Worm (Caenorhabditis elegans) whole organism, L2 larva: ENCODE results near the gene Y38H8A.4.
A peak's percentile ranks its signal among the peaks of the same experiment; 100 is the strongest.

Source experiments
- C34F6.9 ChIP-seq: fragments of 150-350 bp; optimal IDR thresholded peaks from 2 replicates; lab custom pipeline; 2014; ENCODE audit warnings: missing biosample characterization, missing genetic modification characterization
- F13H6.1 ChIP-seq: sonication (generic microtip); optimal IDR thresholded peaks from 2 replicates; lab custom pipeline; 2016; ENCODE audit warnings: missing genetic modification characterization, missing compliant biosample characterization
- R02D3.7 ChIP-seq: fragments of 150-350 bp; optimal IDR thresholded peaks from 2 replicates; lab custom pipeline; 2014; ENCODE audit warnings: missing biosample characterization, missing genetic modification characterization
- ZK546.5 ChIP-seq: sonication (generic microtip); optimal IDR thresholded peaks from 2 replicates; lab custom pipeline; 2017; ENCODE audit warnings: missing biosample characterization, missing genetic modification characterization
- alr-1 ChIP-seq: fragments of 150-350 bp; optimal IDR thresholded peaks from 2 replicates; lab custom pipeline; 2014; ENCODE audit warnings: missing biosample characterization, missing genetic modification characterization
- aly-2 ChIP-seq: fragments of 150-350 bp; optimal IDR thresholded peaks from 2 replicates; lab custom pipeline; 2014; ENCODE audit warnings: missing biosample characterization, missing genetic modification characterization
- ama-1 ChIP-seq: fragments of 150-350 bp; optimal IDR thresholded peaks from 2 replicates; lab custom pipeline; 2018; ENCODE audit warnings: inconsistent platforms
- blmp-1 ChIP-seq: sonication (generic microtip); optimal IDR thresholded peaks from 2 replicates; lab custom pipeline; 2017; ENCODE audit warnings: missing genetic modification characterization, mild to moderate bottlenecking, missing compliant biosample characterization, antibody characterized with exemption, moderate library complexity; ENCODE audit not compliant: insufficient read depth
- ceh-82 ChIP-seq: fragments of 150-350 bp; optimal IDR thresholded peaks from 2 replicates; lab custom pipeline; 2014; ENCODE audit warnings: missing biosample characterization, missing genetic modification characterization
- crh-2 ChIP-seq: sonication (generic microtip); optimal IDR thresholded peaks from 2 replicates; lab custom pipeline; 2017; ENCODE audit warnings: missing biosample characterization, missing genetic modification characterization
- dmd-4 ChIP-seq: sonication (generic microtip); optimal IDR thresholded peaks from 2 replicates; lab custom pipeline; 2017; ENCODE audit warnings: missing biosample characterization, missing genetic modification characterization
- egl-27 ChIP-seq: sonication (generic microtip); optimal IDR thresholded peaks from 3 replicates; lab custom pipeline; 2017; ENCODE audit warnings: missing biosample characterization, missing genetic modification reagents, missing genetic modification characterization
- elt-1 ChIP-seq: fragments of 150-350 bp; optimal IDR thresholded peaks from 2 replicates; lab custom pipeline; 2014; ENCODE audit warnings: missing biosample characterization, missing genetic modification characterization
- elt-3 ChIP-seq: sonication (generic microtip); optimal IDR thresholded peaks from 2 replicates; lab custom pipeline; 2017; ENCODE audit warnings: missing biosample characterization, missing genetic modification characterization
- gmeb-1 ChIP-seq: fragments of 150-350 bp; optimal IDR thresholded peaks from 2 replicates; lab custom pipeline; 2014; ENCODE audit warnings: missing biosample characterization, missing genetic modification characterization
- lin-13 ChIP-seq: fragments of 150-350 bp; optimal IDR thresholded peaks from 2 replicates; lab custom pipeline; 2014; ENCODE audit warnings: missing biosample characterization, missing genetic modification reagents, missing genetic modification characterization
- lin-39 ChIP-seq: fragments of 150-350 bp; optimal IDR thresholded peaks from 2 replicates; lab custom pipeline; 2014; ENCODE audit warnings: missing biosample characterization, missing genetic modification reagents, missing genetic modification characterization
- lsy-2 ChIP-seq, 2 experiments: fragments of 150-350 bp in 1 of 2; sonication (generic microtip) in 1 of 2; optimal IDR thresholded peaks; 2 replicates each; lab custom pipeline; 2014 to 2017; ENCODE audit warnings: missing biosample characterization in 2 of 2, missing genetic modification characterization in 2 of 2
- mab-5 ChIP-seq: fragments of 150-350 bp; optimal IDR thresholded peaks from 2 replicates; lab custom pipeline; 2014; ENCODE audit warnings: missing biosample characterization, missing genetic modification characterization
- nhr-10 ChIP-seq: sonication (generic microtip); optimal IDR thresholded peaks from 2 replicates; lab custom pipeline; 2017; ENCODE audit warnings: missing biosample characterization, missing genetic modification characterization
- nhr-11 ChIP-seq: fragments of 150-350 bp; optimal IDR thresholded peaks from 2 replicates; lab custom pipeline; 2014; ENCODE audit warnings: missing biosample characterization, missing genetic modification characterization
- nhr-12 ChIP-seq: fragments of 150-350 bp; optimal IDR thresholded peaks from 2 replicates; lab custom pipeline; 2014; ENCODE audit warnings: missing biosample characterization, missing genetic modification characterization
- nhr-129 ChIP-seq: fragments of 150-350 bp; optimal IDR thresholded peaks from 2 replicates; lab custom pipeline; 2014; ENCODE audit warnings: missing biosample characterization, missing genetic modification characterization
- nhr-21 ChIP-seq: fragments of 150-350 bp; optimal IDR thresholded peaks from 2 replicates; lab custom pipeline; 2014; ENCODE audit warnings: missing biosample characterization, missing genetic modification characterization
- nhr-23 ChIP-seq: fragments of 150-350 bp; optimal IDR thresholded peaks from 2 replicates; lab custom pipeline; 2014; ENCODE audit warnings: missing biosample characterization, missing genetic modification reagents, missing genetic modification characterization
- nhr-237 ChIP-seq: fragments of 150-350 bp; optimal IDR thresholded peaks from 2 replicates; lab custom pipeline; 2014; ENCODE audit warnings: missing biosample characterization, missing genetic modification characterization
- nhr-77 ChIP-seq: fragments of 150-350 bp; optimal IDR thresholded peaks from 2 replicates; lab custom pipeline; 2014; ENCODE audit warnings: missing biosample characterization, missing genetic modification characterization
- peb-1 ChIP-seq: fragments of 150-350 bp; optimal IDR thresholded peaks from 2 replicates; lab custom pipeline; 2014; ENCODE audit warnings: missing biosample characterization, missing genetic modification characterization
- sem-4 ChIP-seq: fragments of 150-350 bp; optimal IDR thresholded peaks from 2 replicates; lab custom pipeline; 2014; ENCODE audit warnings: missing biosample characterization, missing genetic modification reagents, missing genetic modification characterization
- skn-1 ChIP-seq: sonication (generic microtip); optimal IDR thresholded peaks from 2 replicates; lab custom pipeline; 2017; ENCODE audit warnings: missing biosample characterization, missing genetic modification characterization
- sma-3 ChIP-seq: sonication (generic microtip); optimal IDR thresholded peaks from 2 replicates; lab custom pipeline; 2016; ENCODE audit warnings: missing genetic modification reagents, missing genetic modification characterization, missing compliant biosample characterization
- sma-9 ChIP-seq, 2 experiments: fragments of 150-350 bp in 1 of 2; sonication (generic microtip) in 1 of 2; optimal IDR thresholded peaks; 2 replicates each; lab custom pipeline; 2014 to 2016; ENCODE audit warnings: missing genetic modification characterization in 2 of 2, mild to moderate bottlenecking in 1 of 2, missing biosample characterization in 1 of 2, missing compliant biosample characterization in 1 of 2, missing genetic modification reagents in 1 of 2, moderate library complexity in 1 of 2
- snpc-4 ChIP-seq: fragments of 150-350 bp; optimal IDR thresholded peaks from 2 replicates; lab custom pipeline; 2014; ENCODE audit warnings: missing biosample characterization, missing genetic modification characterization
- unc-39 ChIP-seq: fragments of 150-350 bp; optimal IDR thresholded peaks from 2 replicates; lab custom pipeline; 2014; ENCODE audit warnings: missing biosample characterization, missing genetic modification characterization
- unc-55 ChIP-seq: fragments of 150-350 bp; sonication (generic microtip); optimal IDR thresholded peaks from 3 replicates; lab custom pipeline; 2014; ENCODE audit warnings: missing biosample characterization, missing genetic modification reagents, missing genetic modification characterization
- unc-62 ChIP-seq: fragments of 150-350 bp; optimal IDR thresholded peaks from 2 replicates; lab custom pipeline; 2014; ENCODE audit warnings: missing biosample characterization, missing genetic modification reagents, missing genetic modification characterization
- ztf-1 ChIP-seq: fragments of 200-800 bp; sonication (Bioruptor generic); conservative IDR thresholded peaks from 2 replicates; pipeline ENCODE4 v1.3.6; 2022; ENCODE audit warnings: missing genetic modification characterization, missing compliant biosample characterization
- ztf-11 ChIP-seq: sonication (generic microtip); optimal IDR thresholded peaks from 2 replicates; lab custom pipeline; 2017; ENCODE audit warnings: missing biosample characterization, missing genetic modification characterization
- ztf-4 ChIP-seq: fragments of 150-350 bp; optimal IDR thresholded peaks from 2 replicates; lab custom pipeline; 2014; ENCODE audit warnings: missing biosample characterization, missing genetic modification characterization

Gene Y38H8A.4

ce11 chrIV:13487019-13487418 lies 14.8 kb upstream of the Y38H8A.4 start:
- TF ChIP-seq unc-55 (GFP tag; lab: Kevin White, UChicago), result peak; percentile 34
- no peak for TF ChIP-seq sem-4 (tag; lab: Kevin White, UChicago)

ce11 chrIV:13483596-13483995 lies 11.4 kb upstream of the Y38H8A.4 start:
- TF ChIP-seq nhr-237 (tag; lab: Kevin White, UChicago) (no peak), F13H6.1 (tag; lab: Kevin White, UChicago) (no peak), blmp-1 (tag; lab: Kevin White, UChicago) (no peak), peb-1 (tag; lab: Kevin White, UChicago) (no peak), nhr-11 (tag; lab: Kevin White, UChicago) (no peak), lin-39 (tag; lab: Kevin White, UChicago) (no peak), skn-1 (tag; lab: Kevin White, UChicago) (no peak), nhr-10 (tag; lab: Kevin White, UChicago) (no peak), mab-5 (tag; lab: Kevin White, UChicago) (no peak), snpc-4 (tag; lab: Kevin White, UChicago) (no peak), ztf-11 (tag; lab: Kevin White, UChicago) (no peak), alr-1 (tag; lab: Kevin White, UChicago) (no peak), R02D3.7 (no peak), lin-13 (GFP tag; lab: Kevin White, UChicago) (no peak), C34F6.9 (no peak)

- TF ChIP-seq nhr-129 (tag; lab: Kevin White, UChicago), result no peak
- no peak for TF ChIP-seq nhr-237 (tag; lab: Kevin White, UChicago)
- TF ChIP-seq crh-2, result no peak
- TF ChIP-seq lin-39 (tag; lab: Kevin White, UChicago), result no peak
- no peak for TF ChIP-seq ztf-1
- no peak for TF ChIP-seq unc-55 (GFP tag; lab: Kevin White, UChicago)
- TF ChIP-seq mab-5 (tag; lab: Kevin White, UChicago), result no peak
- no peak for TF ChIP-seq aly-2 (tag; lab: Kevin White, UChicago)
- no peak for TF ChIP-seq nhr-23 (tag; lab: Kevin White, UChicago)
- TF ChIP-seq sma-3, result no peak
- TF ChIP-seq lsy-2 (tag; optimal IDR thresholded peaks at IDR 0.05; lab: Kevin White, UChicago), result no peak
- no peak for TF ChIP-seq ceh-82 (tag; lab: Kevin White, UChicago)
- no peak for TF ChIP-seq unc-39
- no peak for TF ChIP-seq nhr-10 (tag; lab: Kevin White, UChicago)
- no peak for TF ChIP-seq blmp-1 (tag; lab: Kevin White, UChicago)
- TF ChIP-seq nhr-77 (tag; lab: Kevin White, UChicago), result no peak
- TF ChIP-seq gmeb-1 (tag; lab: Kevin White, UChicago), result no peak
- no peak for TF ChIP-seq nhr-12 (tag; lab: Kevin White, UChicago)
- no peak for TF ChIP-seq ZK546.5 (tag; lab: Kevin White, UChicago)
- no peak for TF ChIP-seq egl-27 (tag; lab: Kevin White, UChicago)
These were observed 10.3 kb upstream of the Y38H8A.4 start, which contains the start of gene Y38H8A.1 for ce11 chrIV:13482469-13482868. Y38H8A.1 (plus strand) TSS chrIV:13482769.

ce11 chrIV:13474132-13474531 lies 2.0 kb upstream of the Y38H8A.4 start, which contains the start of gene Y38H8A.2:
Y38H8A.2 (plus strand) TSS chrIV:13474432.
- TF ChIP-seq lin-13 (GFP tag; lab: Kevin White, UChicago) (no peak), F13H6.1 (tag; lab: Kevin White, UChicago) (no peak), sma-3 (no peak), crh-2 (no peak), C34F6.9 (no peak), ama-1 (lab: Kevin White, UChicago) (no peak), nhr-23 (tag; lab: Kevin White, UChicago) (no peak), nhr-10 (tag; lab: Kevin White, UChicago) (no peak), aly-2 (tag; lab: Kevin White, UChicago) (no peak), elt-1 (no peak), ceh-82 (tag; lab: Kevin White, UChicago) (no peak), egl-27 (tag; lab: Kevin White, UChicago) (no peak), unc-62 (no peak), nhr-129 (tag; lab: Kevin White, UChicago) (no peak)

ce11 chrIV:13465797-13466196 lies 6.4 kb downstream of the Y38H8A.4 start, which contains the start of gene fezf-1:
fezf-1 (plus strand) TSS chrIV:13466097.
- TF ChIP-seq sma-9 (GFP tag; optimal IDR thresholded peaks at IDR 0.05; lab: Kevin White, UChicago) (no peak), sma-9 (tag; optimal IDR thresholded peaks at IDR 0.05; lab: Kevin White, UChicago) (no peak), ztf-1 (no peak), blmp-1 (tag; lab: Kevin White, UChicago) (no peak), nhr-11 (tag; lab: Kevin White, UChicago) (no peak), nhr-129 (tag; lab: Kevin White, UChicago) (no peak), ztf-4 (no peak), dmd-4 (no peak), elt-3 (no peak), R02D3.7 (no peak), nhr-237 (tag; lab: Kevin White, UChicago) (no peak), unc-62 (no peak), sma-3 (no peak), nhr-21 (tag; lab: Kevin White, UChicago) (no peak), nhr-23 (tag; lab: Kevin White, UChicago) (no peak), C34F6.9 (no peak)
